Fruit fly (Drosophila melanogaster) whole organism, embryonic: ENCODE results near the gene sit.

Experiments
- BEAF-32 ChIP-seq: fragments of 200-800 bp; sonication (Bioruptor generic); optimal IDR thresholded peaks from 3 replicates; lab custom pipeline; 2017; ENCODE audit warnings: missing biosample characterization, missing genetic modification characterization, mild to moderate bottlenecking, moderate library complexity, missing genetic modification reagents
- CG10321 ChIP-seq: fragments of 200-800 bp; sonication (Bioruptor generic); IDR thresholded peaks from 2 replicates; pipeline ENCODE4 v1.3.6; 2022; ENCODE audit warnings: missing biosample characterization, missing genetic modification characterization
- CG12659 ChIP-seq: fragments of 200-800 bp; sonication (Bioruptor generic); optimal IDR thresholded peaks from 3 replicates; lab custom pipeline; 2017; ENCODE audit warnings: mild to moderate bottlenecking, missing biosample characterization, missing genetic modification reagents, missing genetic modification characterization
- CG13287 ChIP-seq: fragments of 200-800 bp; sonication (Bioruptor generic); IDR thresholded peaks from 2 replicates; pipeline ENCODE4 v1.3.6; 2022; ENCODE audit warnings: missing biosample characterization, missing genetic modification characterization; ENCODE audit not compliant: partially characterized antibody
- CG14860 ChIP-seq: fragments of 200-800 bp; sonication (Bioruptor generic); IDR thresholded peaks from 3 replicates; pipeline ENCODE4 v1.3.6; 2022; ENCODE audit warnings: missing biosample characterization, missing genetic modification characterization; ENCODE audit not compliant: partially characterized antibody
- CG1529 ChIP-seq: fragments of 200-800 bp; sonication (Bioruptor generic); optimal IDR thresholded peaks from 3 replicates; lab custom pipeline; 2018; ENCODE audit warnings: missing biosample characterization, missing genetic modification characterization
- CG15514 ChIP-seq: fragments of 200-800 bp; sonication (Bioruptor generic); optimal IDR thresholded peaks from 3 replicates; lab custom pipeline; 2017; ENCODE audit warnings: missing biosample characterization, missing genetic modification characterization, mild to moderate bottlenecking, moderate library complexity, missing genetic modification reagents
- CG17568 ChIP-seq: fragments of 200-800 bp; sonication (Bioruptor generic); optimal IDR thresholded peaks from 2 replicates; lab custom pipeline; 2018; ENCODE audit warnings: missing biosample characterization, mild to moderate bottlenecking, missing genetic modification characterization, moderate library complexity
- CG32767 ChIP-seq: fragments of 200-800 bp; sonication (Bioruptor generic); IDR thresholded peaks from 2 replicates; pipeline ENCODE4 v1.3.6; 2022; ENCODE audit warnings: missing biosample characterization, missing genetic modification characterization
- CG34224 ChIP-seq: fragments of 200-800 bp; sonication (Bioruptor generic); IDR thresholded peaks from 3 replicates; pipeline ENCODE4 v1.3.6; 2022; ENCODE audit warnings: missing biosample characterization, missing genetic modification characterization; ENCODE audit not compliant: partially characterized antibody
- CG3726 ChIP-seq: fragments of 200-800 bp; sonication (Bioruptor generic); IDR thresholded peaks from 3 replicates; pipeline ENCODE4, ENCODE4 v1.3.6; 2022; ENCODE audit warnings: missing biosample characterization, missing genetic modification characterization
- CG42726 ChIP-seq: fragments of 200-800 bp; sonication (Bioruptor generic); IDR thresholded peaks from 2 replicates; pipeline ENCODE4 v1.3.6; 2022; ENCODE audit warnings: missing biosample characterization, missing genetic modification characterization; ENCODE audit not compliant: partially characterized antibody
- CG4404 ChIP-seq: fragments of 200-800 bp; sonication (Bioruptor generic); IDR thresholded peaks from 2 replicates; pipeline ENCODE4 v1.3.6; 2022; ENCODE audit warnings: missing biosample characterization, missing genetic modification characterization
- CG9727 ChIP-seq: fragments of 200-800 bp; sonication (Bioruptor generic); optimal IDR thresholded peaks from 3 replicates; lab custom pipeline; 2017; ENCODE audit warnings: missing biosample characterization, mild to moderate bottlenecking, missing genetic modification characterization
- Doc3 ChIP-seq: fragments of 200-800 bp; sonication (Bioruptor generic); IDR thresholded peaks from 3 replicates; pipeline ENCODE4 v1.3.6; 2022; ENCODE audit warnings: missing biosample characterization, missing genetic modification characterization; ENCODE audit not compliant: partially characterized antibody
- E2f2 ChIP-seq: fragments of 200-800 bp; sonication (Bioruptor generic); IDR thresholded peaks from 2 replicates; pipeline ENCODE4 v1.3.6; 2022; ENCODE audit warnings: missing biosample characterization, missing genetic modification characterization
- Hr78 ChIP-seq, 2 experiments: fragments of 200-800 bp in 1 of 2; fragments of >200 bp in 1 of 2; sonication (Bioruptor generic) in 1 of 2; optimal IDR thresholded peaks; 2 replicates each; lab custom pipeline; 2017 to 2019; ENCODE audit warnings: missing biosample characterization in 2 of 2, missing genetic modification characterization in 2 of 2, mild to moderate bottlenecking in 1 of 2, moderate library complexity in 1 of 2
- MESR4 ChIP-seq: fragments of 200-800 bp; sonication (Bioruptor generic); optimal IDR thresholded peaks from 2 replicates; lab custom pipeline; 2018; ENCODE audit warnings: missing biosample characterization, mild to moderate bottlenecking, missing genetic modification characterization, moderate library complexity
- Med ChIP-seq: fragments of 200-800 bp; sonication (Bioruptor generic); peaks from one replicate; lab custom pipeline; 2016; ENCODE audit warnings: missing biosample characterization, missing genetic modification characterization, mild to moderate bottlenecking, inconsistent platforms, moderate library complexity
- Mrtf ChIP-seq: fragments of 200-800 bp; sonication (Bioruptor generic); IDR thresholded peaks from 3 replicates; pipeline ENCODE4 v1.3.6; 2022; ENCODE audit warnings: missing biosample characterization, missing genetic modification characterization
- Pdp1 ChIP-seq, 2 experiments: fragments of 200-800 bp; sonication (Bioruptor generic); optimal IDR thresholded peaks; 3 replicates each; lab custom pipeline; 2016; ENCODE audit warnings: missing biosample characterization in 2 of 2, missing genetic modification characterization in 2 of 2, mild to moderate bottlenecking in 1 of 2, moderate library complexity in 1 of 2
- Ravus ChIP-seq: fragments of 200-800 bp; sonication (Bioruptor generic); IDR thresholded peaks from 2 replicates; pipeline ENCODE4 v1.3.6; 2022; ENCODE audit warnings: missing biosample characterization, missing genetic modification characterization
- Rfx ChIP-seq: fragments of 200-800 bp; sonication (Bioruptor generic); IDR thresholded peaks from 2 replicates; pipeline ENCODE4 v1.3.6; 2022; ENCODE audit warnings: missing biosample characterization, missing genetic modification characterization
- Sin3A ChIP-seq: fragments of >200 bp; optimal IDR thresholded peaks from 2 replicates; lab custom pipeline; 2018
- da ChIP-seq: fragments of 200-800 bp; sonication (Bioruptor generic); optimal IDR thresholded peaks from 2 replicates; lab custom pipeline; 2016; ENCODE audit warnings: missing biosample characterization, missing genetic modification characterization
- dmrt99B ChIP-seq: fragments of 200-800 bp; sonication (Bioruptor generic); optimal IDR thresholded peaks from 2 replicates; lab custom pipeline; 2018; ENCODE audit warnings: missing biosample characterization, mild to moderate bottlenecking, missing genetic modification characterization, moderate library complexity
- emc ChIP-seq: fragments of 200-800 bp; sonication (Bioruptor generic); optimal IDR thresholded peaks from 2 replicates; lab custom pipeline; 2016; ENCODE audit warnings: missing biosample characterization, missing genetic modification characterization
- ftz-f1 ChIP-seq: fragments of 200-800 bp; sonication (Bioruptor generic); optimal IDR thresholded peaks from 2 replicates; lab custom pipeline; 2016; ENCODE audit warnings: missing biosample characterization, missing genetic modification characterization
- gfzf ChIP-seq: fragments of 200-800 bp; sonication (Bioruptor generic); optimal IDR thresholded peaks from 2 replicates; lab custom pipeline; 2016; ENCODE audit warnings: missing biosample characterization, mild to moderate bottlenecking, missing genetic modification characterization, moderate library complexity
- gsb-n ChIP-seq: fragments of 200-800 bp; sonication (Bioruptor generic); optimal IDR thresholded peaks from 3 replicates; lab custom pipeline; 2018; ENCODE audit warnings: missing biosample characterization, mild to moderate bottlenecking, missing genetic modification characterization
- hkb ChIP-seq, 2 experiments: fragments of 200-800 bp in 1 of 2; fragments of >200 bp in 1 of 2; sonication (Bioruptor generic) in 1 of 2; IDR thresholded peaks in 1 of 2; optimal IDR thresholded peaks in 1 of 2; 2 replicates each; pipeline versions ENCODE4 v1.3.6 to Lab custom; 2017 to 2022; ENCODE audit warnings: missing biosample characterization in 1 of 2, missing genetic modification characterization in 1 of 2
- insv ChIP-seq, 2 experiments: fragments of 200-800 bp; sonication (Bioruptor generic); optimal IDR thresholded peaks; 3 replicates each; lab custom pipeline; 2016 to 2018; ENCODE audit warnings: missing biosample characterization in 2 of 2, missing genetic modification characterization in 2 of 2
- jing ChIP-seq: fragments of 200-800 bp; sonication (Bioruptor generic); optimal IDR thresholded peaks from 2 replicates; lab custom pipeline; 2018; ENCODE audit warnings: missing biosample characterization, mild to moderate bottlenecking, missing genetic modification characterization
- lilli ChIP-seq: fragments of 200-800 bp; sonication (Bioruptor generic); optimal IDR thresholded peaks from 3 replicates; lab custom pipeline; 2016; ENCODE audit warnings: missing biosample characterization, missing genetic modification characterization
- mam ChIP-seq: fragments of 200-800 bp; sonication (Bioruptor generic); optimal IDR thresholded peaks from 3 replicates; lab custom pipeline; 2016; ENCODE audit warnings: missing biosample characterization, missing genetic modification characterization
- pan ChIP-seq, 4 experiments: fragments of >200 bp in 3 of 4; fragments of 200-800 bp in 1 of 4; sonication (Bioruptor generic) in 1 of 4; optimal IDR thresholded peaks in 3 of 4; IDR thresholded peaks in 1 of 4; 2 replicates each; pipeline versions ENCODE4 v1.3.6 to Lab custom; 2017 to 2022; ENCODE audit warnings: missing biosample characterization in 2 of 4, missing genetic modification characterization in 2 of 4, mixed read lengths in 1 of 4
- pzg ChIP-seq: fragments of 200-800 bp; sonication (Bioruptor generic); optimal IDR thresholded peaks from 3 replicates; lab custom pipeline; 2018; ENCODE audit warnings: missing biosample characterization, mild to moderate bottlenecking, missing genetic modification characterization, moderate library complexity
- sd ChIP-seq: fragments of 200-800 bp; sonication (Bioruptor generic); optimal IDR thresholded peaks from 3 replicates; lab custom pipeline; 2018; ENCODE audit warnings: missing biosample characterization, mild to moderate bottlenecking, missing genetic modification characterization, moderate library complexity
- slou ChIP-seq: fragments of 200-800 bp; sonication (Bioruptor generic); optimal IDR thresholded peaks from 3 replicates; lab custom pipeline; 2016; ENCODE audit warnings: missing biosample characterization, missing genetic modification characterization
- slp2 ChIP-seq: fragments of 200-800 bp; sonication (Bioruptor generic); optimal IDR thresholded peaks from 2 replicates; lab custom pipeline; 2016; ENCODE audit warnings: missing biosample characterization, missing genetic modification characterization
- ssp ChIP-seq: fragments of 200-800 bp; sonication (Bioruptor generic); IDR thresholded peaks from 2 replicates; pipeline ENCODE4 v1.3.6; 2022; ENCODE audit warnings: missing biosample characterization, missing genetic modification characterization
- stwl ChIP-seq: fragments of 200-800 bp; sonication (Bioruptor generic); optimal IDR thresholded peaks from 3 replicates; lab custom pipeline; 2018; ENCODE audit warnings: missing biosample characterization, mild to moderate bottlenecking, missing genetic modification characterization, moderate library complexity
- sug ChIP-seq: fragments of 200-800 bp; optimal IDR thresholded peaks from 2 replicates; lab custom pipeline; 2019; ENCODE audit warnings: missing biosample characterization, mild to moderate bottlenecking, missing genetic modification characterization, moderate library complexity
- twi ChIP-seq: fragments of 200-800 bp; optimal IDR thresholded peaks from 2 replicates; lab custom pipeline; 2019; ENCODE audit warnings: missing biosample characterization, mild to moderate bottlenecking, missing genetic modification characterization, moderate library complexity
- unc-4 ChIP-seq: fragments of 200-800 bp; sonication (Bioruptor generic); IDR thresholded peaks from 2 replicates; pipeline ENCODE4 v1.3.6; 2022; ENCODE audit warnings: missing biosample characterization, missing genetic modification characterization; ENCODE audit not compliant: partially characterized antibody

Gene sit

DNA sequence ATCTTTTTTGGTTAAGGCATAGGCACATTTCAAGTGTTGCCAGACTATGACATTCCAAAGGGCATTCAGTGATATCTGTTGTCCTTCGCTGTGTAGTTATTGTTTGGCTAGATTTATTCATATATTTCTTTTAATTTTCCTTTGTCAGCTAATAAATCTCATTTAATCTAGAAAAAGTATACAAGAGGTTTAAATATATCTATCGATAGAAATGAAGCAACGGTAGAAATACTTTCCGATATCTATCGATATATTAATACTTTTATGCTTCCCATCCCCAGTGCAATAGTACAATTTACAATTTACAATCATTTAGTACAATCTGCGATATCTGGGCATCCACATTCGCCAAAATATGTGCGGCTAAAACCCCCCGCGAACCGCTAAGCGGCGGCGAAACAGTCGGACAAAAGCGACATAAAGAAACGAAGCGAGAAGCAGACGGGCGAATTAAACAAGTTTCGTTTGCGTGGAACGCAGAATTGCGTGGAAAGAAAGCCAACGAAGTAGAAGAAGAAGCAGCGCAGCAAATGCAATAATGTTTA, 25.1 kb upstream of the sit start, which contains the start of gene Efa6 (continued):
- TF ChIP-seq lilli (GFP tag; lab: Kevin White, UChicago), result peak; percentile 62
- no peak for TF ChIP-seq Hr78 (GFP tag; optimal IDR thresholded peaks at IDR 0.05; lab: Kevin White, UChicago)
- TF ChIP-seq mam (GFP tag; lab: Kevin White, UChicago), result peak; percentile 68
- no peak for TF ChIP-seq CG3726 (GFP tag; lab: Robert Waterston, UW)
- TF ChIP-seq CG1529, result no peak
- TF ChIP-seq CG14860, result peak; percentile 91
- TF ChIP-seq insv (GFP tag; optimal IDR thresholded peaks at IDR 0.05; lab: Kevin White, UChicago), result peak in 1 of 2 experiments; percentile 14
- TF ChIP-seq CG17568 (GFP tag; lab: Kevin White, UChicago), result no peak
- peak; percentile 98 for TF ChIP-seq CG13287 (GFP tag; lab: Robert Waterston, UW)
- TF ChIP-seq da (GFP tag; lab: Kevin White, UChicago), result no peak
- no peak for TF ChIP-seq dmrt99B (tag; lab: Kevin White, UChicago)
- TF ChIP-seq pan (optimal IDR thresholded peaks at IDR 0.05; lab: Kevin White, UChicago), result no peak
- TF ChIP-seq pan (GFP tag; optimal IDR thresholded peaks at IDR 0.05 in 1 of 2, IDR thresholded peaks at IDR 0.05 in 1 of 2), result no peak

DNA sequence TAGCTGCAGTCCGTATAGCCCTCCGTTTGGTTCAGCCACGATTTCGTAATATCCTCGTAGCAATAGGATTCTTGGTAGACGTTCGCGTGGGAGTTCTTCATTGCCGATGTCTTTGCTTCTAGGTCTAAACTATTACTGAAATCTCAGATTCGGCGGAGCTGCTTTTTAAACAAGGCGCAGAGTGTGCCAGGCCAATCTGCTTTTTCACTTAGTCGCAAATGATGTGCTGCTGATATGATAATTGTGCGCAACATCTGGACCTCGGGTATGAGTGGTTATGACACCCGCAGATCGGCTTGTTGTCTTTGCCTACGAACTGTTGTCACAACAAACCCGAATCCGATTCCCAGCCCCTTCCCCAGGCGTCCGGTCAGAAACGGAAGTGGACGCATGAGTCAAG, 24.2 kb upstream of the sit start, which contains the start of gene btn:
Gene btn, minus strand, starts transcription at position 101 of the 400 bp plus-strand sequence.
- TF ChIP-seq twi (tag; lab: Kevin White, UChicago) (peak; percentile 84), Pdp1 (GFP tag; optimal IDR thresholded peaks at IDR 0.05; lab: Kevin White, UChicago) (peak in 1 of 2 experiments; percentile 12), Ravus (no peak)

DNA sequence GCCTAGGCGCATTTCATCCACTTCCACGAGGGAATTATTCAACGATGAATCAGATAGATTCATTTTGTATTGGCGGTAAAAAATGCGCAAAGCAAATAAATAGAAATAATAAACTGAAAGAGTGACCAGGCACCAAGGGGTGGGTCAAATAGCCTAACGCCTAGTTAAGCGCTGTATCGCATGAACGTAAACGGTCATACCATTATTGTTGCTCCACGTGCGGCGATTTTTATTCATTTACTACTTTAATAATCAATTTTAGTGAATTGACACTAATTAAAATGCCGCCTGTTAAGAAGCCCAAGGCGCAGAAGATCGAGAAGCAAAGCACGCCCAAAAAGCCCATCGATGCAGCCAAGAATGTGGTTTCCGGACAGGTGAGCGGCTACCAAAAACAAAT, 22.2 kb upstream of the sit start, which contains the start of the genes CG33107 and CG6937:
Gene CG33107, minus strand, starts transcription at position 137 of the 400 bp plus-strand sequence.
Gene CG6937, plus strand, starts transcription at position 192 of the 400 bp plus-strand sequence.
- TF ChIP-seq MESR4 (peak; percentile 72), stwl (tag; lab: Kevin White, UChicago) (peak; percentile 71), Sin3A (lab: Kevin White, UChicago) (peak; percentile 47), gsb-n (no peak), CG10321 (GFP tag; lab: Robert Waterston, UW) (no peak), CG42726 (GFP tag; lab: Robert Waterston, UW) (peak; percentile 48; the same call in 1 of the 2 replicates), jing (GFP tag; lab: Kevin White, UChicago) (no peak), CG34224 (GFP tag; lab: Robert Waterston, UW) (peak; percentile 50; the same call in 2 of the 3 replicates), sd (tag; lab: Kevin White, UChicago) (peak; percentile 53), hkb (optimal IDR thresholded peaks at IDR 0.05; lab: Kevin White, UChicago) (peak; percentile 21), hkb (GFP tag; IDR thresholded peaks at IDR 0.05; lab: Robert Waterston, UW) (no peak), Hr78 (GFP tag; optimal IDR thresholded peaks at IDR 0.05; lab: Kevin White, UChicago) (no peak), E2f2 (GFP tag; lab: Robert Waterston, UW) (peak; percentile 83), Mrtf (GFP tag; lab: Robert Waterston, UW) (no peak), Doc3 (0 out of 3 replicates have a peak, but pooled peaks have one; percentile 42), slou (GFP tag; lab: Kevin White, UChicago) (no peak), CG12659 (GFP tag; lab: Kevin White, UChicago) (peak; percentile 46), ftz-f1 (peak; percentile 86), BEAF-32 (GFP tag; lab: Kevin White, UChicago) (peak; percentile 45), emc (GFP tag; lab: Kevin White, UChicago) (no peak), Med (GFP tag; lab: Kevin White, UChicago) (peak; percentile 76), slp2 (no peak), CG15514 (peak; percentile 35), CG4404 (GFP tag; lab: Robert Waterston, UW) (no peak), unc-4 (GFP tag; lab: Robert Waterston, UW) (peak; percentile 36), gfzf (GFP tag; lab: Kevin White, UChicago) (peak; percentile 90), Rfx (GFP tag; lab: Robert Waterston, UW) (peak; percentile 33; the same call in 1 of the 2 replicates), pzg (peak; percentile 76), CG32767 (GFP tag; lab: Robert Waterston, UW) (no peak), CG9727 (GFP tag; lab: Kevin White, UChicago) (no peak), ssp (GFP tag; lab: Robert Waterston, UW) (no peak), sug (tag; lab: Kevin White, UChicago) (peak; percentile 9)
